Fruit fly (Drosophila melanogaster) whole organism, embryonic: ENCODE results near the gene Polr3A.

Experiments
- Adf1 ChIP-seq: fragments of 200-800 bp; sonication (Bioruptor generic); IDR thresholded peaks from 2 replicates; pipeline ENCODE4 v1.3.6; 2022; ENCODE audit warnings: missing biosample characterization, missing genetic modification characterization
- Bdp1 ChIP-seq: fragments of 200-800 bp; sonication (Bioruptor generic); optimal IDR thresholded peaks from 3 replicates; lab custom pipeline; 2016; ENCODE audit warnings: missing biosample characterization, missing genetic modification characterization
- CG11093 ChIP-seq: fragments of 200-800 bp; sonication (Bioruptor generic); IDR thresholded peaks from 3 replicates; pipeline ENCODE4 v1.3.6; 2022; ENCODE audit warnings: missing biosample characterization, missing genetic modification characterization
- Camta ChIP-seq: fragments of 200-800 bp; sonication (Bioruptor generic); optimal IDR thresholded peaks from 2 replicates; lab custom pipeline; 2016; ENCODE audit warnings: missing biosample characterization, missing genetic modification characterization
- GATAe ChIP-seq: fragments of 200-800 bp; sonication (Bioruptor generic); conservative IDR thresholded peaks from 2 replicates; pipeline ENCODE4 v1.3.6; 2022; ENCODE audit warnings: missing biosample characterization, missing genetic modification characterization
- az2 ChIP-seq: fragments of 200-800 bp; sonication (Bioruptor generic); optimal IDR thresholded peaks from 3 replicates; lab custom pipeline; 2016; ENCODE audit warnings: missing biosample characterization, missing genetic modification characterization
- crc ChIP-seq: fragments of 200-800 bp; sonication (Bioruptor generic); optimal IDR thresholded peaks from 2 replicates; lab custom pipeline; 2016; ENCODE audit warnings: missing biosample characterization, missing genetic modification characterization
- kay ChIP-seq: fragments of 200-800 bp; sonication (Bioruptor generic); optimal IDR thresholded peaks from 2 replicates; lab custom pipeline; 2016; ENCODE audit warnings: missing biosample characterization, missing genetic modification characterization
- mld ChIP-seq: fragments of 200-800 bp; sonication (Bioruptor generic); IDR thresholded peaks from 3 replicates; pipeline ENCODE4 v1.3.6; 2022; ENCODE audit warnings: missing biosample characterization, missing genetic modification characterization; ENCODE audit not compliant: partially characterized antibody
- ssp ChIP-seq: fragments of 200-800 bp; sonication (Bioruptor generic); IDR thresholded peaks from 2 replicates; pipeline ENCODE4 v1.3.6; 2022; ENCODE audit warnings: missing biosample characterization, missing genetic modification characterization
- vvl ChIP-seq: fragments of 200-800 bp; sonication (Bioruptor generic); IDR thresholded peaks from 2 replicates; pipeline ENCODE4 v1.3.6; 2022; ENCODE audit warnings: missing biosample characterization, missing genetic modification characterization

DNA sequence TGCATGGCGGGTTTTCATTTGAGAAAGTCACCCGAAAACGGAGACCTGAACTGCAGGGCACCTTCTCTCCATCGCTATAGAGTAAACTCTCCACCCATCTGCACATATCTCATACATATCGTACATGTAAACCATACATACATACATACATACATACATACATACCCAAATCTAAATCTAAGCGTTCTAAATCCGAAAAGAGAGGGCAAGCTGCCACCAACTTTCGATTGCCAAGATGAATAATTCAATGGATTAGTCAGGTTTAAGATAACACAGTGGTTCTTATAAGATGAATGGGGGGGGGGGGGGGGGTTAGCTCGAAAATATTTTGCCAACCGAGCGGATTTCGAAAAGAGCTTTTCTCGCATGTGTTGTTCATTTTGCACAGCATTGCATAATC lies 51.7 kb downstream of the Polr3A start:
- TF ChIP-seq GATAe (GFP tag; lab: Robert Waterston, UW): no peak
- no peak for TF ChIP-seq Camta (GFP tag; lab: Kevin White, UChicago)
- no peak for TF ChIP-seq crc (GFP tag; lab: Kevin White, UChicago)
- TF ChIP-seq ssp (GFP tag; lab: Robert Waterston, UW): no peak
- TF ChIP-seq vvl (GFP tag; lab: Robert Waterston, UW): no peak; the same call in 1 of the 2 replicates
- TF ChIP-seq Adf1: no peak
- TF ChIP-seq Bdp1 (GFP tag; lab: Kevin White, UChicago): no peak
- no peak for TF ChIP-seq CG11093 (GFP tag; lab: Robert Waterston, UW)
- no peak for TF ChIP-seq mld (GFP tag; lab: Robert Waterston, UW)
- no peak for TF ChIP-seq az2 (GFP tag; lab: Kevin White, UChicago)
- TF ChIP-seq kay (GFP tag; lab: Kevin White, UChicago): no peak
